Worm (Caenorhabditis elegans) whole organism, L1 larva: ENCODE results near the gene chdh-1.
A peak's percentile ranks its signal among the peaks of the same experiment; 100 is the strongest.

ENCODE experiments used
- F16B12.6 ChIP-seq: fragments of 150-350 bp; optimal IDR thresholded peaks from 2 replicates; lab custom pipeline; 2014; ENCODE audit warnings: missing biosample characterization, missing genetic modification characterization
- Y116A8C.19 ChIP-seq: sonication (generic microtip); optimal IDR thresholded peaks from 2 replicates; lab custom pipeline; 2016; ENCODE audit warnings: missing compliant biosample characterization, missing genetic modification characterization, borderline replicate concordance
- aha-1 ChIP-seq: fragments of 150-350 bp; optimal IDR thresholded peaks from 2 replicates; lab custom pipeline; 2014; ENCODE audit warnings: missing biosample characterization, missing genetic modification characterization
- ama-1 ChIP-seq: fragments of 150-350 bp; optimal IDR thresholded peaks from 2 replicates; lab custom pipeline; 2014
- blmp-1 ChIP-seq: fragments of 150-350 bp; optimal IDR thresholded peaks from 2 replicates; lab custom pipeline; 2014; ENCODE audit warnings: missing biosample characterization, missing genetic modification characterization
- ceh-88 ChIP-seq: fragments of 200-800 bp; sonication (Bioruptor generic); IDR thresholded peaks from 2 replicates; pipeline ENCODE4 v1.3.6; 2022; ENCODE audit warnings: missing genetic modification characterization, missing compliant biosample characterization
- ceh-90 ChIP-seq: sonication (generic microtip); optimal IDR thresholded peaks from 2 replicates; lab custom pipeline; 2016; ENCODE audit warnings: missing genetic modification characterization, missing compliant biosample characterization
- ces-1 ChIP-seq: fragments of 150-350 bp; optimal IDR thresholded peaks from 2 replicates; lab custom pipeline; 2014; ENCODE audit warnings: missing biosample characterization, missing genetic modification reagents, missing genetic modification characterization
- efl-1 ChIP-seq, 4 experiments: fragments of 150-350 bp; optimal IDR thresholded peaks in 3 of 4; peaks in 1 of 4; 1 replicate in 1 of 4; 2 replicates in 3 of 4; lab custom pipeline; 2014; ENCODE audit warnings: missing biosample characterization in 2 of 4, missing genetic modification characterization in 2 of 4, missing genetic modification reagents in 2 of 4
- egl-13 ChIP-seq: sonication (generic microtip); optimal IDR thresholded peaks from 2 replicates; lab custom pipeline; 2016; ENCODE audit warnings: missing genotype, missing genetic modification reagents, missing genetic modification characterization, missing compliant biosample characterization
- egl-27 ChIP-seq, 2 experiments: fragments of 150-350 bp in 1 of 2; sonication (generic microtip); optimal IDR thresholded peaks; 3 replicates each; lab custom pipeline; 2017 to 2018; ENCODE audit warnings: missing biosample characterization in 2 of 2, missing genetic modification characterization in 2 of 2, missing genetic modification reagents in 2 of 2
- elt-3 ChIP-seq, 6 experiments: fragments of 150-350 bp in 1 of 6; sonication (generic microtip); optimal IDR thresholded peaks; 2 replicates each; lab custom pipeline; 2017 to 2018; ENCODE audit warnings: missing biosample characterization in 6 of 6, missing genetic modification characterization in 6 of 6, inconsistent platforms in 1 of 6
- ets-5 ChIP-seq: fragments of 200-800 bp; sonication (Bioruptor generic); IDR thresholded peaks from 2 replicates; pipeline ENCODE4 v1.3.6; 2022; ENCODE audit warnings: missing genetic modification characterization, missing compliant biosample characterization
- fkh-10 ChIP-seq: sonication (generic microtip); optimal IDR thresholded peaks from 2 replicates; lab custom pipeline; 2017; ENCODE audit warnings: missing biosample characterization, missing genetic modification reagents, missing genetic modification characterization
- fkh-8 ChIP-seq: sonication (generic microtip); optimal IDR thresholded peaks from 2 replicates; lab custom pipeline; 2016; ENCODE audit warnings: mild to moderate bottlenecking, missing genetic modification characterization, missing compliant biosample characterization
- hlh-17 ChIP-seq: fragments of 200-800 bp; sonication (Bioruptor generic); optimal IDR thresholded peaks from 2 replicates; lab custom pipeline; 2018; ENCODE audit warnings: missing genetic modification characterization, mild to moderate bottlenecking, missing compliant biosample characterization, moderate library complexity, borderline replicate concordance
- lin-14 ChIP-seq: fragments of 200-800 bp; sonication (Bioruptor generic); optimal IDR thresholded peaks from 2 replicates; lab custom pipeline; 2018; ENCODE audit warnings: mild to moderate bottlenecking, missing genetic modification characterization, moderate library complexity, missing compliant biosample characterization
- lin-15B ChIP-seq: fragments of 150-350 bp; sonication (generic microtip); optimal IDR thresholded peaks from 3 replicates; lab custom pipeline; 2014; ENCODE audit warnings: missing biosample characterization, missing genetic modification characterization
- lin-35 ChIP-seq, 2 experiments: fragments of 150-350 bp; optimal IDR thresholded peaks; 2 replicates each; lab custom pipeline; 2014; ENCODE audit warnings: missing biosample characterization in 2 of 2, missing genetic modification characterization in 2 of 2, missing genetic modification reagents in 2 of 2
- lin-39 ChIP-seq: fragments of 150-350 bp; optimal IDR thresholded peaks from 2 replicates; lab custom pipeline; 2014; ENCODE audit warnings: missing biosample characterization, missing genetic modification reagents, missing genetic modification characterization
- lsy-2 ChIP-seq, 2 experiments: fragments of 150-350 bp; optimal IDR thresholded peaks; 2 replicates each; lab custom pipeline; 2014; ENCODE audit warnings: missing biosample characterization in 2 of 2, missing genetic modification characterization in 2 of 2
- mdl-1 ChIP-seq, 2 experiments: fragments of 150-350 bp; optimal IDR thresholded peaks; 2 replicates each; lab custom pipeline; 2014 to 2017; ENCODE audit warnings: missing biosample characterization in 2 of 2, missing genetic modification characterization in 2 of 2, inconsistent platforms in 1 of 2
- mef-2 ChIP-seq: fragments of 150-350 bp; optimal IDR thresholded peaks from 2 replicates; lab custom pipeline; 2014; ENCODE audit warnings: missing biosample characterization, missing genetic modification characterization
- mep-1 ChIP-seq: fragments of 150-350 bp; optimal IDR thresholded peaks from 2 replicates; lab custom pipeline; 2014; ENCODE audit warnings: missing biosample characterization, missing genetic modification characterization
- nhr-11 ChIP-seq: fragments of 150-350 bp; optimal IDR thresholded peaks from 2 replicates; lab custom pipeline; 2014; ENCODE audit warnings: missing biosample characterization, missing genetic modification characterization
- nhr-20 ChIP-seq: sonication (generic microtip); optimal IDR thresholded peaks from 2 replicates; lab custom pipeline; 2016; ENCODE audit warnings: mild to moderate bottlenecking, missing genetic modification characterization, missing compliant biosample characterization
- nhr-71 ChIP-seq: sonication (generic microtip); optimal IDR thresholded peaks from 2 replicates; lab custom pipeline; 2016; ENCODE audit warnings: mild to moderate bottlenecking, missing genetic modification characterization, moderate library complexity, missing compliant biosample characterization
- nhr-76 ChIP-seq: sonication (generic microtip); optimal IDR thresholded peaks from 2 replicates; lab custom pipeline; 2017; ENCODE audit warnings: missing biosample characterization, missing genetic modification characterization
- nhr-77 ChIP-seq: fragments of 150-350 bp; optimal IDR thresholded peaks from 2 replicates; lab custom pipeline; 2014; ENCODE audit warnings: missing biosample characterization, missing genetic modification characterization
- nhr-84 ChIP-seq: sonication (generic microtip); optimal IDR thresholded peaks from 2 replicates; lab custom pipeline; 2017; ENCODE audit warnings: missing biosample characterization, missing genetic modification characterization
- pag-3 ChIP-seq: sonication (generic microtip); optimal IDR thresholded peaks from 2 replicates; lab custom pipeline; 2017; ENCODE audit warnings: missing genetic modification characterization, mild to moderate bottlenecking, missing compliant biosample characterization, antibody characterized with exemption, borderline replicate concordance; ENCODE audit not compliant: insufficient read depth
- pqm-1 ChIP-seq: sonication (generic microtip); optimal IDR thresholded peaks from 3 replicates; lab custom pipeline; 2017; ENCODE audit warnings: missing biosample characterization, missing genetic modification characterization
- skn-1 ChIP-seq: fragments of 150-350 bp; optimal IDR thresholded peaks from 2 replicates; lab custom pipeline; 2014; ENCODE audit warnings: missing biosample characterization, missing genetic modification characterization
- snpc-4 ChIP-seq: fragments of 150-350 bp; optimal IDR thresholded peaks from 2 replicates; lab custom pipeline; 2014; ENCODE audit warnings: missing biosample characterization, missing genetic modification characterization
- sox-4 ChIP-seq: sonication (generic microtip); optimal IDR thresholded peaks from 2 replicates; lab custom pipeline; 2016; ENCODE audit warnings: missing genetic modification characterization, missing compliant biosample characterization
- sptf-1 ChIP-seq: fragments of 150-350 bp; optimal IDR thresholded peaks from 2 replicates; lab custom pipeline; 2014; ENCODE audit warnings: missing biosample characterization, missing genetic modification characterization
- swsn-7 ChIP-seq: sonication (generic microtip); optimal IDR thresholded peaks from 2 replicates; lab custom pipeline; 2016; ENCODE audit warnings: missing genetic modification characterization, missing compliant biosample characterization
- tbx-2 ChIP-seq: sonication (generic microtip); optimal IDR thresholded peaks from 2 replicates; lab custom pipeline; 2016; ENCODE audit warnings: missing genetic modification characterization, missing compliant biosample characterization
- tlp-1 ChIP-seq: fragments of 150-350 bp; optimal IDR thresholded peaks from 2 replicates; lab custom pipeline; 2014; ENCODE audit warnings: missing biosample characterization, missing genetic modification characterization
- unc-86 ChIP-seq: sonication (generic microtip); optimal IDR thresholded peaks from 2 replicates; lab custom pipeline; 2016; ENCODE audit warnings: missing genetic modification characterization, missing compliant biosample characterization
- unc-98 ChIP-seq: fragments of 200-800 bp; sonication (Bioruptor generic); IDR thresholded peaks from 2 replicates; pipeline ENCODE4 v1.3.6; 2022; ENCODE audit warnings: missing genetic modification characterization, missing compliant biosample characterization
- vab-15 ChIP-seq: sonication (generic microtip); optimal IDR thresholded peaks from 2 replicates; lab custom pipeline; 2017; ENCODE audit warnings: missing genotype, mild to moderate bottlenecking, missing genetic modification characterization, missing compliant biosample characterization
- zag-1 ChIP-seq: fragments of 150-350 bp; optimal IDR thresholded peaks from 2 replicates; lab custom pipeline; 2014; ENCODE audit warnings: missing biosample characterization, missing genetic modification characterization
- zip-4 ChIP-seq: fragments of 200-800 bp; sonication (Bioruptor generic); optimal IDR thresholded peaks from 2 replicates; lab custom pipeline; 2018; ENCODE audit warnings: mild to moderate bottlenecking, missing genetic modification characterization, moderate library complexity, missing compliant biosample characterization
- ztf-4 ChIP-seq: fragments of 150-350 bp; optimal IDR thresholded peaks from 2 replicates; lab custom pipeline; 2014; ENCODE audit warnings: missing biosample characterization, missing genetic modification characterization

The chdh-1 gene

DNA sequence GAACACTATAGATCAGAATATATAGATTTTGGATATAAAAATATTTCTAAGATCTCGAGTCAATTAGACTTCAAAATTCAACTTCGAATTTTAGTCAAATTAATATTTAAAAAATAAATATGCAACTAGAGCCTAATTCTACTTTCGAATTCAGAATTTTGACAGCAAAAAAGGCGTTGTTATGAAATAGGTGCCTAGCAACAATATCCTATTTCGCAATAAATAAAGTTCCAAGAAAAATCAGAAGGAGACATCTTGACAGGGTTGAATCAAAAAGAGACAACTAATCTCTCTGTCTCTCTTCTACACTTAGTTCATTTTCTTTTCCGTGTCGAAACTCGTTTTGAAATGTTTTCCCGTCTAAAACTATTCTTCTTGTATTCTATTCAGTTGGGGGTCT, 23.4 kb downstream of the chdh-1 start:
- TF ChIP-seq ceh-90 (tag; lab: Kevin White, UChicago) = no peak
- no peak for TF ChIP-seq mdl-1 (tag; optimal IDR thresholded peaks at IDR 0.05; lab: Kevin White, UChicago)
- no peak for TF ChIP-seq nhr-76 (tag; lab: Kevin White, UChicago)
- TF ChIP-seq blmp-1 (tag; lab: Kevin White, UChicago) = peak; percentile 34
- TF ChIP-seq lin-39 = no peak
- no peak for TF ChIP-seq nhr-84 (tag; lab: Kevin White, UChicago)
- peak; percentile 17 for TF ChIP-seq zip-4 (GFP tag; lab: Kevin White, UChicago)
- no peak for TF ChIP-seq egl-13
- peak in 1 of 2 experiments; percentile 19 for TF ChIP-seq lsy-2 (tag; optimal IDR thresholded peaks at IDR 0.05; lab: Kevin White, UChicago)
- no peak for TF ChIP-seq sox-4 (tag; lab: Kevin White, UChicago)
- no peak for TF ChIP-seq tbx-2 (tag; lab: Kevin White, UChicago)
- TF ChIP-seq snpc-4 (tag; lab: Kevin White, UChicago) = no peak
- peak; percentile 41 for TF ChIP-seq lin-14 (GFP tag; lab: Kevin White, UChicago)
- TF ChIP-seq unc-98 (GFP tag; lab: Robert Waterston, UW) = no peak
- TF ChIP-seq Y116A8C.19 (tag; lab: Kevin White, UChicago) = no peak
- no peak for TF ChIP-seq pqm-1 (tag; lab: Kevin White, UChicago)
- TF ChIP-seq ztf-4 (tag; lab: Kevin White, UChicago) = no peak
- TF ChIP-seq zag-1 (tag; lab: Kevin White, UChicago) = no peak
- TF ChIP-seq skn-1 (tag; lab: Kevin White, UChicago) = peak; percentile 59
- TF ChIP-seq fkh-10 = no peak
- TF ChIP-seq egl-27 (tag; optimal IDR thresholded peaks at IDR 0.05; lab: Kevin White, UChicago) = no peak
- no peak for TF ChIP-seq hlh-17 (GFP tag; lab: Kevin White, UChicago)
- no peak for TF ChIP-seq lin-15B (tag; lab: Kevin White, UChicago)
- TF ChIP-seq sptf-1 (tag; lab: Kevin White, UChicago) = no peak
- no peak for TF ChIP-seq lin-35 (GFP tag; optimal IDR thresholded peaks at IDR 0.05; lab: Kevin White, UChicago)
- TF ChIP-seq F16B12.6 (tag; lab: Kevin White, UChicago) = no peak
- no peak for TF ChIP-seq nhr-20 (tag; lab: Kevin White, UChicago)
- TF ChIP-seq ces-1 = no peak
- peak; percentile 2 for TF ChIP-seq nhr-71 (tag; lab: Kevin White, UChicago)

DNA sequence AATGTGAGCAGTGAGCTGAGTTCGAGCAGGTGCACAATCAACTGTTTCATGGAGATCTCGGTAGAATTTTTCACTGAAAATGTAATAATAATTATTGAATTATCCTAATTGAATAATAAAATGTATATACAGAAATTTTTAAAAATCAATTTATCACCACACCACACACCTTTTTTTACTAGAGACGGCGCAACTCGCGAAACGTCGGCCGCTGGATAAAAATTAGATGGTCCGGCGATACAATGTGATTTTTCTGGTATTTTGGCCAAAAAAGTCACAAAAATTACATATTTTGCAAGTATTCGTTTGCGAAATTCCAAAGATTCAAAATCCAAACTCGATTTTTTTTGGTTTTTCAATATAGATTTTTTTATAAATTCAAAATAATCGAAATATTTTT, 27.9 kb downstream of the chdh-1 start:
- TF ChIP-seq nhr-71 (tag; lab: Kevin White, UChicago) = no peak
- no peak for TF ChIP-seq efl-1 (optimal IDR thresholded peaks at IDR 0.05; lab: Kevin White, UChicago)
- peak in 1 of 2 experiments; percentile 79 for TF ChIP-seq efl-1 (GFP tag; optimal IDR thresholded peaks at IDR 0.05 in 1 of 2; lab: Kevin White, UChicago)

ce11 chrII:8668871-8669270, 29.9 kb downstream of the chdh-1 start:
- TF ChIP-seq swsn-7 = no peak
- no peak for TF ChIP-seq efl-1 (optimal IDR thresholded peaks at IDR 0.05; lab: Kevin White, UChicago)
- TF ChIP-seq efl-1 (GFP tag; optimal IDR thresholded peaks at IDR 0.05 in 1 of 2; lab: Kevin White, UChicago) = peak in 1 of 2 experiments; percentile 74
- TF ChIP-seq pag-3 = no peak

- no peak for TF ChIP-seq vab-15
- no peak for TF ChIP-seq tlp-1 (tag; lab: Kevin White, UChicago)
- TF ChIP-seq mef-2 = no peak
- no peak for TF ChIP-seq aha-1 (tag; lab: Kevin White, UChicago)
- TF ChIP-seq Y116A8C.19 (tag; lab: Kevin White, UChicago) = no peak
- TF ChIP-seq ceh-88 (GFP tag; lab: Robert Waterston, UW) = no peak
- no peak for TF ChIP-seq ces-1
- no peak for TF ChIP-seq ama-1
- TF ChIP-seq hlh-17 (GFP tag; lab: Kevin White, UChicago) = no peak
- no peak for TF ChIP-seq unc-86
- TF ChIP-seq fkh-8 = no peak
- no peak for TF ChIP-seq nhr-11 (tag; lab: Kevin White, UChicago)
- no peak for TF ChIP-seq elt-3 (tag; optimal IDR thresholded peaks at IDR 0.05; lab: Kevin White, UChicago)
- TF ChIP-seq ets-5 (GFP tag; lab: Robert Waterston, UW) = no peak
- TF ChIP-seq mep-1 (tag; lab: Kevin White, UChicago) = no peak
- no peak for TF ChIP-seq nhr-77
- TF ChIP-seq tbx-2 (tag; lab: Kevin White, UChicago) = no peak
Measured at ce11 chrII:8664533-8664932, 34.2 kb downstream of the chdh-1 start, which contains the start of gene etc-1. Gene etc-1 (plus strand): TSS chrII:8664833.
